Worm (Caenorhabditis elegans) whole organism, L4 larva: ENCODE data around the gene hda-6.

Experiments
- D1046.2 ChIP-seq: fragments of 200-800 bp; sonication (Bioruptor generic); IDR thresholded peaks from 2 replicates; pipeline ENCODE4 v1.3.6; 2022; ENCODE audit warnings: missing genetic modification characterization, missing compliant biosample characterization
- F26F4.8 ChIP-seq: fragments of 200-800 bp; sonication (Bioruptor generic); conservative IDR thresholded peaks from 2 replicates; pipeline ENCODE4 v1.3.6; 2022; ENCODE audit warnings: missing genetic modification characterization, missing compliant biosample characterization
- T26A8.4 ChIP-seq: fragments of 200-800 bp; sonication (Bioruptor generic); IDR thresholded peaks from 2 replicates; pipeline ENCODE4 v1.3.6; 2022; ENCODE audit warnings: missing genetic modification characterization, missing compliant biosample characterization
- Y75B8A.6 ChIP-seq: fragments of 200-800 bp; sonication (Bioruptor generic); IDR thresholded peaks from 2 replicates; pipeline ENCODE4 v1.3.6; 2022; ENCODE audit warnings: missing genetic modification reagents, missing genetic modification characterization, missing compliant biosample characterization
- ZK337.2 ChIP-seq: fragments of 200-800 bp; sonication (Bioruptor generic); IDR thresholded peaks from 2 replicates; pipeline ENCODE4 v1.3.6; 2022; ENCODE audit warnings: missing genetic modification reagents, missing genetic modification characterization, missing compliant biosample characterization
- ZK546.5 ChIP-seq, 2 experiments: sonication (generic microtip); optimal IDR thresholded peaks; 2 replicates each; lab custom pipeline; 2017; ENCODE audit warnings: missing biosample characterization in 2 of 2, missing genetic modification characterization in 2 of 2
- aha-1 ChIP-seq: fragments of 150-350 bp; peaks from one replicate; lab custom pipeline; 2014; ENCODE audit warnings: missing biosample characterization, missing genetic modification characterization
- aly-2 ChIP-seq: sonication (generic microtip); optimal IDR thresholded peaks from 2 replicates; lab custom pipeline; 2018; ENCODE audit warnings: missing biosample characterization, missing genetic modification characterization
- ama-1 ChIP-seq: fragments of 150-350 bp; optimal IDR thresholded peaks from 2 replicates; lab custom pipeline; 2014; ENCODE audit warnings: inconsistent platforms, mixed read lengths
- arid-1 ChIP-seq: fragments of 200-800 bp; sonication (Bioruptor generic); conservative IDR thresholded peaks from 2 replicates; pipeline ENCODE4 v1.3.6; 2022; ENCODE audit warnings: missing genetic modification reagents, missing genetic modification characterization, missing compliant biosample characterization
- attf-4 ChIP-seq: sonication (generic microtip); optimal IDR thresholded peaks from 3 replicates; lab custom pipeline; 2017; ENCODE audit warnings: missing biosample characterization, missing genetic modification characterization
- ceh-32 ChIP-seq: sonication (generic microtip); optimal IDR thresholded peaks from 2 replicates; lab custom pipeline; 2016; ENCODE audit warnings: mild to moderate bottlenecking, missing genetic modification characterization, missing compliant biosample characterization; ENCODE audit not compliant: poor library complexity
- ceh-44 ChIP-seq: fragments of 200-800 bp; sonication (Bioruptor generic); IDR thresholded peaks from 2 replicates; pipeline ENCODE4 v1.3.6; 2022; ENCODE audit warnings: missing genetic modification reagents, missing genetic modification characterization, missing compliant biosample characterization
- ceh-82 ChIP-seq: sonication (generic microtip); optimal IDR thresholded peaks from 2 replicates; lab custom pipeline; 2017; ENCODE audit warnings: missing biosample characterization, missing genetic modification characterization
- daf-16 ChIP-seq, 3 experiments: sonication (generic microtip); optimal IDR thresholded peaks; 2 replicates each; lab custom pipeline; 2016 to 2017; ENCODE audit warnings: missing genetic modification characterization in 3 of 3, missing genetic modification reagents in 3 of 3, mild to moderate bottlenecking in 2 of 3, missing compliant biosample characterization in 2 of 3, missing biosample characterization in 1 of 3, moderate library complexity in 1 of 3
- dmd-8 ChIP-seq: fragments of 200-800 bp; sonication (Bioruptor generic); IDR thresholded peaks from 2 replicates; pipeline ENCODE4 v1.3.6; 2022; ENCODE audit warnings: missing genetic modification characterization, missing compliant biosample characterization
- dmd-9 ChIP-seq: fragments of 200-800 bp; sonication (Bioruptor generic); IDR thresholded peaks from 2 replicates; pipeline ENCODE4 v1.3.6; 2022; ENCODE audit warnings: missing genetic modification reagents, missing genetic modification characterization, missing compliant biosample characterization
- duxl-1 ChIP-seq: sonication (generic microtip); optimal IDR thresholded peaks from 2 replicates; lab custom pipeline; 2016; ENCODE audit warnings: mild to moderate bottlenecking, missing genetic modification characterization, moderate library complexity, missing compliant biosample characterization; ENCODE audit not compliant: poor library complexity
- dve-1 ChIP-seq: sonication (generic microtip); optimal IDR thresholded peaks from 2 replicates; lab custom pipeline; 2017; ENCODE audit warnings: antibody characterized with exemption, mild to moderate bottlenecking, missing genetic modification characterization, missing compliant biosample characterization; ENCODE audit not compliant: insufficient read depth
- egl-27 ChIP-seq: sonication (generic microtip); optimal IDR thresholded peaks from 3 replicates; lab custom pipeline; 2017; ENCODE audit warnings: missing biosample characterization, missing genetic modification reagents, missing genetic modification characterization
- egl-43 ChIP-seq: fragments of 200-800 bp; sonication (Bioruptor generic); IDR thresholded peaks from 2 replicates; pipeline ENCODE4 v1.3.6; 2022; ENCODE audit warnings: missing genetic modification reagents, missing genetic modification characterization, missing compliant biosample characterization
- hlh-11 ChIP-seq: fragments of 200-800 bp; sonication (Bioruptor generic); optimal IDR thresholded peaks from 2 replicates; lab custom pipeline; 2018; ENCODE audit warnings: mild to moderate bottlenecking, missing genetic modification characterization, missing compliant biosample characterization
- lin-1 ChIP-seq: fragments of 200-800 bp; sonication (Bioruptor generic); IDR thresholded peaks from 2 replicates; pipeline ENCODE4 v1.3.6; 2022; ENCODE audit warnings: missing genetic modification reagents, missing genetic modification characterization, missing compliant biosample characterization
- lin-15B ChIP-seq: fragments of 150-350 bp; sonication (generic microtip); optimal IDR thresholded peaks from 3 replicates; lab custom pipeline; 2014; ENCODE audit warnings: missing biosample characterization, missing genetic modification characterization
- madf-5 ChIP-seq, 2 experiments: fragments of 200-800 bp; sonication (Bioruptor generic); IDR thresholded peaks; 2 replicates each; pipeline ENCODE4 v1.3.6; 2022; ENCODE audit warnings: missing compliant biosample characterization in 2 of 2, missing genetic modification characterization in 2 of 2
- madf-9 ChIP-seq: fragments of 200-800 bp; sonication (Bioruptor generic); conservative IDR thresholded peaks from 2 replicates; pipeline ENCODE4 v1.3.6; 2022; ENCODE audit warnings: missing genetic modification reagents, missing genetic modification characterization, missing compliant biosample characterization
- mep-1 ChIP-seq: fragments of 150-350 bp; sonication (generic microtip); optimal IDR thresholded peaks from 3 replicates; lab custom pipeline; 2014; ENCODE audit warnings: missing biosample characterization, missing genetic modification characterization
- mes-2 ChIP-seq: sonication (generic microtip); optimal IDR thresholded peaks from 2 replicates; lab custom pipeline; 2016; ENCODE audit warnings: missing genotype, mild to moderate bottlenecking, missing genetic modification characterization, missing compliant biosample characterization; ENCODE audit not compliant: poor library complexity, severe bottlenecking
- nhr-111 ChIP-seq: fragments of 200-800 bp; sonication (Bioruptor generic); optimal IDR thresholded peaks from 2 replicates; lab custom pipeline; 2018; ENCODE audit warnings: mild to moderate bottlenecking, missing genetic modification characterization, missing compliant biosample characterization
- nhr-237 ChIP-seq: sonication (generic microtip); optimal IDR thresholded peaks from 2 replicates; lab custom pipeline; 2017; ENCODE audit warnings: missing biosample characterization, missing genetic modification characterization
- nhr-48 ChIP-seq: sonication (generic microtip); optimal IDR thresholded peaks from 2 replicates; lab custom pipeline; 2016; ENCODE audit warnings: mild to moderate bottlenecking, missing genetic modification characterization, missing compliant biosample characterization
- nhr-76 ChIP-seq: fragments of 150-350 bp; optimal IDR thresholded peaks from 2 replicates; lab custom pipeline; 2014; ENCODE audit warnings: missing biosample characterization, missing genetic modification characterization
- pha-4 ChIP-seq, 2 experiments: fragments of 150-350 bp in 1 of 2; fragments of 200-800 bp in 1 of 2; sonication (Bioruptor generic) in 1 of 2; IDR thresholded peaks in 1 of 2; optimal IDR thresholded peaks in 1 of 2; 2 replicates each; pipeline versions ENCODE4 v1.3.6 to Lab custom; 2014 to 2022; ENCODE audit warnings: missing genetic modification characterization in 2 of 2, missing genetic modification reagents in 2 of 2, missing biosample characterization in 1 of 2, missing compliant biosample characterization in 1 of 2
- rbr-2 ChIP-seq: sonication (generic microtip); optimal IDR thresholded peaks from 2 replicates; lab custom pipeline; 2016; ENCODE audit warnings: missing genotype, missing genetic modification characterization, missing compliant biosample characterization
- saeg-2 ChIP-seq: fragments of 200-800 bp; sonication (Bioruptor generic); IDR thresholded peaks from 2 replicates; pipeline ENCODE4 v1.3.6; 2022; ENCODE audit warnings: missing genetic modification reagents, missing genetic modification characterization, missing compliant biosample characterization
- sdz-12 ChIP-seq: fragments of 200-800 bp; sonication (Bioruptor generic); optimal IDR thresholded peaks from 2 replicates; lab custom pipeline; 2018; ENCODE audit warnings: mild to moderate bottlenecking, missing genetic modification characterization, missing compliant biosample characterization
- snpc-1.2 ChIP-seq: fragments of 200-800 bp; sonication (Bioruptor generic); IDR thresholded peaks from 2 replicates; pipeline ENCODE4 v1.3.6; 2022; ENCODE audit warnings: missing genetic modification reagents, missing genetic modification characterization, missing compliant biosample characterization
- snpc-4 ChIP-seq: fragments of 150-350 bp; optimal IDR thresholded peaks from 2 replicates; lab custom pipeline; 2014; ENCODE audit warnings: missing biosample characterization, missing genetic modification characterization
- spr-1 ChIP-seq: sonication (generic microtip); optimal IDR thresholded peaks from 2 replicates; lab custom pipeline; 2016; ENCODE audit warnings: mild to moderate bottlenecking, missing genetic modification characterization, missing compliant biosample characterization
- spr-3 ChIP-seq: fragments of 200-800 bp; sonication (Bioruptor generic); optimal IDR thresholded peaks from 2 replicates; lab custom pipeline; 2018; ENCODE audit warnings: mild to moderate bottlenecking, missing genetic modification characterization, missing compliant biosample characterization
- tag-97 ChIP-seq: fragments of 200-800 bp; sonication (Bioruptor generic); IDR thresholded peaks from 2 replicates; pipeline ENCODE4 v1.3.6; 2022; ENCODE audit warnings: missing genetic modification characterization, missing compliant biosample characterization
- unc-130 ChIP-seq: sonication (generic microtip); optimal IDR thresholded peaks from 2 replicates; lab custom pipeline; 2016; ENCODE audit warnings: missing genetic modification reagents, missing genetic modification characterization, missing compliant biosample characterization
- unc-39 ChIP-seq: sonication (generic microtip); optimal IDR thresholded peaks from 2 replicates; lab custom pipeline; 2017; ENCODE audit warnings: missing biosample characterization, missing genetic modification characterization
- vab-7 ChIP-seq: fragments of 200-800 bp; sonication (Bioruptor generic); IDR thresholded peaks from 2 replicates; pipeline ENCODE4 v1.3.6; 2022; ENCODE audit warnings: missing genetic modification reagents, missing genetic modification characterization, missing compliant biosample characterization
- zfp-3 ChIP-seq: fragments of 200-800 bp; sonication (Bioruptor generic); conservative IDR thresholded peaks from 2 replicates; pipeline ENCODE4 v1.3.6; 2022; ENCODE audit warnings: missing genetic modification reagents, missing genetic modification characterization, missing compliant biosample characterization
- zip-11 ChIP-seq: fragments of 200-800 bp; sonication (Bioruptor generic); IDR thresholded peaks from 2 replicates; pipeline ENCODE4 v1.3.6; 2022; ENCODE audit warnings: missing genetic modification characterization, missing compliant biosample characterization

Gene hda-6

DNA sequence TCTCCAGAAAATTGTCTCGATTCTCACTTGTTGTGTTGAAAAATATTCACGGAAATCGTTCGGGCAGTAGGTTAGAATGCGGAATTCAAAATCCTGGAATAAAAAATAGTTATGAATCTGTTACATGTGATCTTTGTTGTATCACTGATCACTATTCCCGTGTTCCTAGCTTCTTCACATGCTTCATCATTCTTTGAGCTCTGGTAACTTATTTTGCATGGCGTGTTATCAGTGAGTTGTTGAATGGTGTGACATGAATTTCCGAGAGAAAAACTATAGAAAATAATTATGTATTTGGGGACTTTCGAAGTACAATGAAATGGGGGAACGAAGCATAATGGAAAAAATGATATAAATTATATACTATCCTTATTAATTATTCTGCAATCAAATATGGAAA lies 29.5 kb upstream of the hda-6 start (continued):
- TF ChIP-seq daf-16 (GFP tag; optimal IDR thresholded peaks at IDR 0.05; lab: Kevin White, UChicago) (no peak), daf-16 (tag; optimal IDR thresholded peaks at IDR 0.05; lab: Kevin White, UChicago) (peak; percentile 76), lin-1 (no peak), ZK337.2 (GFP tag; lab: Robert Waterston, UW) (no peak)

DNA sequence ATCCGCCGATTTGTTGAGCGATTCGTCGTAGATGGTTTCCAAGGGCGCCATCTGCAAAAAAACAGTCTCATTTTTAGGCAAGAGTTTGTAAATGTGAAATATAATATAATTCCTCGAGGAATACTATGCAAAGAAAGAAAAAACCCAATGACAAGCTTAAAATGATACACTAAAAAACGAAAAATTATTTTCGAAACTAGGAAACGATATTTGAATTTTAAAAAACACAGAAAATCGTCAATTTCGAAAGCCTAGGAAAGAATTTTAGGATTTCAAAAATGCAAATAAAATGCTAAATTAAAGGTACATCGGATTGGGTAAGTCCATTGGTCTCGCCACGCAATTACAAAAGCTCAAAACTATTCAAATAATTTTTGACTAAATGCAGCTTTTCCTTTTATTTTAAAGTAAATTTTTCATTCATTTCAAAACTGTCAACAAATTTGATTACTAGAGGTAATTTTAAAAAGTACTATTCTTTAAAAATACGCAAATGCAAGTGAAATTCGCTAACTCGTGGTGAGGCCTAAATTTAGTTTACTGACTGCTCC lies 27.5 kb upstream of the hda-6 start, which contains the start of the genes htp-1 and ZK616.5:
TSS of gene htp-1 (minus strand) at position 51 of the 551 bp plus-strand sequence.
TSS of gene ZK616.5 (plus strand) at position 423 of the 551 bp plus-strand sequence.
- TF ChIP-seq aha-1 (no peak), attf-4 (tag; lab: Kevin White, UChicago) (no peak), mep-1 (tag; lab: Kevin White, UChicago) (no peak), dve-1 (no peak), mes-2 (tag; lab: Kevin White, UChicago) (no peak), hlh-11 (tag; lab: Kevin White, UChicago) (no peak), snpc-4 (tag; lab: Kevin White, UChicago) (no peak), unc-39 (tag; lab: Kevin White, UChicago) (no peak), spr-3 (GFP tag; lab: Kevin White, UChicago) (no peak), nhr-111 (no peak), T26A8.4 (GFP tag; lab: Robert Waterston, UW) (no peak), Y75B8A.6 (GFP tag; lab: Robert Waterston, UW) (no peak), zip-11 (no peak), pha-4 (GFP tag; IDR thresholded peaks at IDR 0.05; lab: Robert Waterston, UW) (no peak), pha-4 (tag; optimal IDR thresholded peaks at IDR 0.05; lab: Kevin White, UChicago) (no peak), madf-5 (GFP tag; IDR thresholded peaks at IDR 0.05; lab: Robert Waterston, UW) (no peak), ZK337.2 (GFP tag; lab: Robert Waterston, UW) (no peak), duxl-1 (tag; lab: Kevin White, UChicago) (no peak), egl-27 (no peak), nhr-76 (tag; lab: Kevin White, UChicago) (no peak), lin-15B (tag; lab: Kevin White, UChicago) (no peak)

DNA sequence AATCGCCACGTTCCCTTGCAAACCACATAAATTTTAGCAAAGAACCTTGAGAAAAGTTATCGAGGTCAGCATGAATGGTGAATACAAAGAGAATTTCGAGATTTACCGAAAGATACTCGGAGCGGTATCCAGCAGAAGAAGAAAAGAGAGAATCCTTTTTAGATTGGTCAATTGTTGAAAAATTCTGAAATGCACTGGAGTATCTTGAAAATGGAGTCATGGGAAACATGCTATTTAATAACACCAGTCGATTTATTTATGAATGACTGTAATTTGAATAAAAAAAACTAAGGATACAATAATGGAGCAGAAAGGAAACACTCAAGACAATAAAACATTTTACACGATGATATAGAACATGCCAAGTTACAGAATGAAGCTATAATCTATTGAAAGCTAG lies 25.8 kb upstream of the hda-6 start:
- TF ChIP-seq D1046.2 (GFP tag; lab: Robert Waterston, UW) (no peak), saeg-2 (no peak), unc-130 (no peak), ceh-32 (no peak), ama-1 (lab: Kevin White, UChicago) (no peak), zip-11 (no peak), arid-1 (GFP tag; lab: Robert Waterston, UW) (no peak), dmd-8 (no peak), egl-43 (GFP tag; lab: Robert Waterston, UW) (no peak), ceh-44 (GFP tag; lab: Robert Waterston, UW) (no peak), snpc-1.2 (GFP tag; lab: Robert Waterston, UW) (peak; percentile 84), ZK546.5 (tag; optimal IDR thresholded peaks at IDR 0.05; lab: Kevin White, UChicago) (no peak), nhr-48 (no peak), madf-9 (GFP tag; lab: Robert Waterston, UW) (no peak), sdz-12 (GFP tag; lab: Kevin White, UChicago) (no peak), attf-4 (tag; lab: Kevin White, UChicago) (no peak), dmd-9 (GFP tag; lab: Robert Waterston, UW) (no peak), aha-1 (peak; percentile 85), tag-97 (no peak), nhr-237 (tag; lab: Kevin White, UChicago) (no peak), mes-2 (tag; lab: Kevin White, UChicago) (no peak), F26F4.8 (GFP tag; lab: Robert Waterston, UW) (no peak), zfp-3 (GFP tag; lab: Robert Waterston, UW) (no peak), aly-2 (tag; lab: Kevin White, UChicago) (no peak), duxl-1 (tag; lab: Kevin White, UChicago) (no peak), rbr-2 (tag; lab: Kevin White, UChicago) (no peak), nhr-111 (no peak), spr-1 (tag; lab: Kevin White, UChicago) (no peak), vab-7 (GFP tag; lab: Robert Waterston, UW) (no peak), ceh-82 (tag; lab: Kevin White, UChicago) (no peak)
